Fruit fly (Drosophila melanogaster): ENCODE data around the gene Sgs7.

Gene Sgs7

DNA sequence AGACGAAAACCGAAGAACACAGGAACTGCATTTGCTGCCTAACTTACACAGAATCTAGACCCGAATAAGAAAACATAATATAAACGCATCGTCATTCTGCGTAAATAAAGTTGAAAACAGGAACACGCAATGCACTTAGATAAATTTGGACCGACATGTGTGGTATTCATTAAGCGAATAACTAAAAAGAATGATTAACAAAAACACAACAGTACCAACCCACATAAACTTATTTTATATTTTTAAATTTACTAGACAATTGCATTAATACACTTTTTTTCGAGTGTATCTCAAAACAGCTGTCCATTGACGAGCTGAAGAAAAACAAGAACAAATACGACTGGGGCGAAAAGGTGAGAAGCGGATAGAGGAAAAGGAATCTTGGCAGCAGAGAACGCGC, 44.7 kb downstream of the Sgs7 start (continued):
- TF ChIP-seq Hmx (GFP tag; optimal IDR thresholded peaks at IDR 0.05) (peak; percentile 4), dan (GFP tag; IDR thresholded peaks at IDR 0.05) (no peak; the same call in 1 of the 2 replicates), Hr51 (GFP tag; optimal IDR thresholded peaks at IDR 0.05) (peak; percentile 62 to 67), CG7786 (GFP tag; optimal IDR thresholded peaks at IDR 0.05) (peak; percentile 52), bab2 (GFP tag; optimal IDR thresholded peaks at IDR 0.05) (peak; percentile 69), CG14710 (tag; optimal IDR thresholded peaks at IDR 0.05) (peak; percentile 96), cas (GFP tag; IDR thresholded peaks at IDR 0.05) (no peak), dpn (GFP tag; optimal IDR thresholded peaks at IDR 0.05) (peak; percentile 70 to 80), CG34224 (GFP tag; IDR thresholded peaks at IDR 0.05; ENCODE audit: partially characterized antibody) (no peak), CG10366 (GFP tag; IDR thresholded peaks at IDR 0.05) (peak; percentile 73), chif (GFP tag; optimal IDR thresholded peaks at IDR 0.05) (peak; percentile 83 to 90), dmrt99B (tag; optimal IDR thresholded peaks at IDR 0.05) (peak; percentile 83), CG30020 (tag; optimal IDR thresholded peaks at IDR 0.05) (peak; percentile 70), Atf3 (GFP tag; optimal IDR thresholded peaks at IDR 0.05) (peak; percentile 76), ara (GFP tag; IDR thresholded peaks at IDR 0.05) (peak; percentile 96), twi (tag; optimal IDR thresholded peaks at IDR 0.05) (peak; percentile 80), Bdp1 (GFP tag; optimal IDR thresholded peaks at IDR 0.05) (peak; percentile 63), CG9437 (GFP tag; optimal IDR thresholded peaks at IDR 0.05) (peak; percentile 59), CG7271 (tag; optimal IDR thresholded peaks at IDR 0.05) (peak; percentile 73), gsb (GFP tag; IDR thresholded peaks at IDR 0.05) (no peak), CG7556 (GFP tag; optimal IDR thresholded peaks at IDR 0.05) (peak; percentile 80), Stat92E (GFP tag; optimal IDR thresholded peaks at IDR 0.05) (peak in 1 of 3 experiments; percentile 94), ash1 (GFP tag; optimal IDR thresholded peaks at IDR 0.05) (no peak), tx (GFP tag; optimal IDR thresholded peaks at IDR 0.05) (peak; percentile 56), tup (GFP tag; optimal IDR thresholded peaks at IDR 0.05) (peak; percentile 51), CG9727 (GFP tag; optimal IDR thresholded peaks at IDR 0.05) (peak; percentile 95), CG2199 (GFP tag; IDR thresholded peaks at IDR 0.05) (no peak), CG14667 (GFP tag; IDR thresholded peaks at IDR 0.05) (peak; percentile 60), CG10654 (GFP tag; optimal IDR thresholded peaks at IDR 0.05) (peak; percentile 74), Vsx1 (GFP tag; optimal IDR thresholded peaks at IDR 0.05) (peak; percentile 59), D19B (GFP tag; optimal IDR thresholded peaks at IDR 0.05) (no peak), slou (GFP tag; optimal IDR thresholded peaks at IDR 0.05) (peak; percentile 27), hbn (GFP tag; IDR thresholded peaks at IDR 0.05; ENCODE audit: partially characterized antibody) (no peak), corto (GFP tag; optimal IDR thresholded peaks at IDR 0.05) (no peak), sr (GFP tag; IDR thresholded peaks at IDR 0.05) (no peak), CG13296 (GFP tag; optimal IDR thresholded peaks at IDR 0.05) (no peak), her (GFP tag; optimal IDR thresholded peaks at IDR 0.05) (peak; percentile 46), yki (optimal IDR thresholded peaks at IDR 0.05) (no peak), Sin3A (optimal IDR thresholded peaks at IDR 0.05) (no peak), amos (GFP tag; IDR thresholded peaks at IDR 0.05; ENCODE audit: partially characterized antibody) (no peak), Elba2 (GFP tag; optimal IDR thresholded peaks at IDR 0.05) (peak; percentile 59), Usf (GFP tag; optimal IDR thresholded peaks at IDR 0.05) (peak; percentile 70), Opbp (GFP tag; IDR thresholded peaks at IDR 0.05; ENCODE audit: partially characterized antibody) (no peak), mam (GFP tag; optimal IDR thresholded peaks at IDR 0.05) (peak; percentile 20), CG10979 (tag; optimal IDR thresholded peaks at IDR 0.05) (peak; percentile 96), CG4617 (GFP tag; optimal IDR thresholded peaks at IDR 0.05; ENCODE audit: borderline replicate concordance) (peak; percentile 60), CG13775 (GFP tag; optimal IDR thresholded peaks at IDR 0.05) (peak; percentile 82), inv (GFP tag; IDR thresholded peaks at IDR 0.05; ENCODE audit: partially characterized antibody) (no peak), D (optimal IDR thresholded peaks at IDR 0.05) (no peak), D (GFP tag; optimal IDR thresholded peaks at IDR 0.05) (peak; percentile 89), CG5953 (GFP tag; IDR thresholded peaks at IDR 0.05) (no peak)
